Fruit fly (Drosophila melanogaster): Measurements from ENCODE around the gene RhoGAP93B.
A peak's percentile ranks its signal among the peaks of the same experiment; 100 is the strongest.

RhoGAP93B gene

DNA sequence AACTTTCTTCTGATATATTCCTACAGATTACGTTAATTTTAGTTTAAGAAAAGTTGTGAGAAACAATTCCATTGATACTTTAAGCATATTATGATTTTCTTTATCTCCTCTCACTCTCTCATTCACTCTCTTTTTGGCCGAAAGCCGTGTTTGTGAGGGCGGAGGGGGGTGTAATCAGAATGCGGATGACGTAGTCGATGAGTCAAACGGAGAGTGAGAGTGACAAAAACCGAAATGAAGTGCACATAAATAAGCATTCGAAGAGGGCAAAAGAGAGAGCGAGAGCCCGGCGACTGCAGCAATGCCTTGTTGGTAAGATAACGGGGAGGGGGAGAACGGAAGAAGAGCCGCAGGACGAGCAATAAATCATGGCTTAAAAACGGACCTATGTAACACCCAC lies 3.3 kb downstream of the RhoGAP93B start:
- TF ChIP-seq Jra (GFP tag; optimal IDR thresholded peaks at IDR 0.05) (peak; percentile 9), HLH106 (tag; optimal IDR thresholded peaks at IDR 0.05) (no peak), Dif (GFP tag; optimal IDR thresholded peaks at IDR 0.05; ENCODE audit: partially characterized antibody) (peak; percentile 59)

DNA sequence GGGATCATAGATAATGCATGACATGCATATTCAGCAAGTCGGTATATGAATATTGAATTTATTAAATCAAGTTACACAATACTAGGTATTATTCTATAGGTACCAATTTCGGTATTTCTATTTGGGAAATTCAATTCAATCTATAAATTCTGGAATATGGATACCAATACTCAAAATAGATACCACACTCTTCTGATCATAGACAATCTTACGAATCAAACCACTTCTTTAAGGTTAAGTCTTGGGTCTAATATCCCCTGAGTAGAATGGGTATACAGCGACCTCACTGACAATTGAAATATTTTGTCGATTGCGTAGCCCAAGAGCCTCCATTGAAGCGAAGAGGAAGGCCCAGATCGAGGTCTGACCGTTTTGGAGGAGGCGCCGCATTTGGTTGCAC lies 4.8 kb downstream of the RhoGAP93B start:
- TF ChIP-seq Hr83 (GFP tag; optimal IDR thresholded peaks at IDR 0.05; ENCODE audit: poor library complexity, severe bottlenecking) (no peak), GATAd (GFP tag; optimal IDR thresholded peaks at IDR 0.05) (no peak), br (GFP tag; optimal IDR thresholded peaks at IDR 0.05) (no peak), h (GFP tag; optimal IDR thresholded peaks at IDR 0.05) (no peak), lola (GFP tag; optimal IDR thresholded peaks at IDR 0.05) (no peak), Hr78 (GFP tag; optimal IDR thresholded peaks at IDR 0.05) (no peak), usp (GFP tag; optimal IDR thresholded peaks at IDR 0.05) (no peak), Vsx2 (GFP tag; optimal IDR thresholded peaks at IDR 0.05; ENCODE audit: partially characterized antibody) (no peak), CG32264 (GFP tag; optimal IDR thresholded peaks at IDR 0.05) (no peak), Dif (GFP tag; optimal IDR thresholded peaks at IDR 0.05; ENCODE audit: partially characterized antibody) (no peak), CrebA (GFP tag; optimal IDR thresholded peaks at IDR 0.05; ENCODE audit: borderline replicate concordance) (no peak), Mio (GFP tag; optimal IDR thresholded peaks at IDR 0.05) (no peak), foxo (GFP tag; optimal IDR thresholded peaks at IDR 0.05) (no peak), woc (GFP tag; optimal IDR thresholded peaks at IDR 0.05) (no peak), Hnf4 (GFP tag; optimal IDR thresholded peaks at IDR 0.05) (no peak), brk (GFP tag; optimal IDR thresholded peaks at IDR 0.05) (no peak), pan (optimal IDR thresholded peaks at IDR 0.05) (no peak), fru (GFP tag; optimal IDR thresholded peaks at IDR 0.05) (no peak), sv (GFP tag; optimal IDR thresholded peaks at IDR 0.05) (no peak), HLH106 (tag; optimal IDR thresholded peaks at IDR 0.05) (no peak)

DNA sequence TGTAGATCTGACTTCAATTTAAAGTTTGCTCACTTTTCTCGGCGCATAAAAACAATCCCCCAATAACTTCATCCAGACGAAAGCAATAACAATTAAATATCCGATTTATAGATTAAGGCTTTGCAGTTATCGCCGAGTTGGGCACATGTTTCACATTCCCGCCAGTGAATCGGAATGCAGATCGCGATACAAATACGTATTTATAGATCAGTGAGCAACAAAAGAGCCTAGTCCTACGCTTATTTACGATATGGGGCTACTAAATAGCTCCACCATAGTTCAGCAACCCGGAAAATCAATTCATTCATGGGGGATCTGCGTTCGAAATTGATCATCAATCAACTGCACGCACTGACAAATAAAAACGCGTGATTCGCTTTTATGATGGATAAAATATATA lies 5.6 kb downstream of the RhoGAP93B start:
- TF ChIP-seq Dif (GFP tag; optimal IDR thresholded peaks at IDR 0.05; ENCODE audit: partially characterized antibody) (no peak), dl (GFP tag; optimal IDR thresholded peaks at IDR 0.05; ENCODE audit: insufficient read depth in 1 of 2, partially characterized antibody in 2 of 2) (no peak), Vsx2 (GFP tag; optimal IDR thresholded peaks at IDR 0.05; ENCODE audit: partially characterized antibody) (no peak), Hr78 (GFP tag; optimal IDR thresholded peaks at IDR 0.05) (no peak), OdsH (GFP tag; optimal IDR thresholded peaks at IDR 0.05) (no peak), dmrt93B (GFP tag; optimal IDR thresholded peaks at IDR 0.05) (no peak), fru (GFP tag; optimal IDR thresholded peaks at IDR 0.05) (no peak), h (GFP tag; optimal IDR thresholded peaks at IDR 0.05) (no peak), CG32264 (GFP tag; optimal IDR thresholded peaks at IDR 0.05) (no peak), Dfd (GFP tag; optimal IDR thresholded peaks at IDR 0.05) (no peak)

DNA sequence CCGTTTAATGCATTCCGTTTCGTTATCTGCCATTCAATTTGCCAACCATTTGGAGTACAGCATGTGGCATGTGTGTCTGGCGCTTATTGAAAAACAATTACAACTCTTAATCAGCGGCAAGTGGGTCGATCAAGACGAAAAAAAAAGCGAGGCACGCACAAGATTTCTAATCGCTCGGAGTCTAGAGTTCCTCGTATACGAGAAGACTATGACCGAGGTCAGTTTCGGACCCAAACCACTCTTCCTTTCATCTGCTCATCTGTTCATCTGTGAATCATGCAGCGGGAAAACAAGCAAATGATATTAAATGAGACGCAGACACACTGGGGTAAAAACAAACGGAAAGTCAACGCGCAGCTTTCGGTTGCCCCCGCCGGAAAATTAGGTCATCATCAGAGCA lies 6.1 kb downstream of the RhoGAP93B start:
- TF ChIP-seq Dfd (GFP tag; optimal IDR thresholded peaks at IDR 0.05) = no peak
- TF ChIP-seq CG9705 (GFP tag; optimal IDR thresholded peaks at IDR 0.05) = no peak
- TF ChIP-seq Hr83 (GFP tag; optimal IDR thresholded peaks at IDR 0.05; ENCODE audit: poor library complexity, severe bottlenecking) = no peak
- no peak for TF ChIP-seq tai (GFP tag; optimal IDR thresholded peaks at IDR 0.05)
- TF ChIP-seq sv (GFP tag; optimal IDR thresholded peaks at IDR 0.05) = no peak
- no peak for TF ChIP-seq ey (GFP tag; optimal IDR thresholded peaks at IDR 0.05)
- no peak for TF ChIP-seq fru (GFP tag; optimal IDR thresholded peaks at IDR 0.05)
- TF ChIP-seq usp (GFP tag; optimal IDR thresholded peaks at IDR 0.05) = no peak
- no peak for TF ChIP-seq CG32264 (GFP tag; optimal IDR thresholded peaks at IDR 0.05)
- TF ChIP-seq Myc (optimal IDR thresholded peaks at IDR 0.05) = no peak

DNA sequence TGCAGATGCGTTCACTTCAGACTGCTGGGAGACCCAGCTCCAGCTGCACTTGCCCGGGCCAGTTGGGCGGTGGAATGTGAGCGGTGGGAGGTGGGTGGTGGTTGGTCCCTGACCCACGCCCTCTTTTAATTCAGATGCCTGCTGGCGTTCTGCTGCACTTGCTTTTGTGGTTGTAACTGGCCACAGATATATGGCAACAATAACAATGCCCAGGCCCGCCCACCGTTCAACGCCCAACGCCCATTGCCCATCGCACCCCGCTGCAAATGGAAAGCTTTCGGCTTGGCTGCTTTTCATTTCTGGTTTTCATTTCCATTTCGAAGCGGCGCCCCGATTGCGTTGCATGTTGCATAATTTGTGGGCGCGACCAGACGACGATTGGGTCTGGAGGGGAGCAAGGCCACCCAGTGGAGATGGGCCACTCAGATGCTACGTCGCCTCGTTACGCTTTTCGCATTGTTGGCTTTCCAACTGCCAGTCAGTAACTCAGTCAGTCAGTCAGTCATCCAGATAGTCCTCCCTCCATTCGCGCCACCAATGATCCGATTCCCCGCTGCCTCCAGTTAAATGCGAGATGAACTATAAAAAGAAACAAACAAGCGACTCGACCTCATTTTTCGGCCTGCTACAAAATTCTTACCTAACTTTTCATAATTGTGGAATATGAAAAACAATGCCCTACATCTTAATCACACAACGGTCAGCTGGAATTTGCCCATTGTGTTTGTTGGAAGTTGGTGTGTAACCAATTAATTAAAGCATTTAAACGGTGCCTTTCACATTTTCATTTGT lies 7.2 kb downstream of the RhoGAP93B start:
- TF ChIP-seq br (GFP tag; optimal IDR thresholded peaks at IDR 0.05) (no peak), psq (GFP tag; optimal IDR thresholded peaks at IDR 0.05) (no peak), GATAd (GFP tag; optimal IDR thresholded peaks at IDR 0.05) (no peak), dsf (GFP tag; optimal IDR thresholded peaks at IDR 0.05; ENCODE audit: borderline replicate concordance) (no peak), Hr83 (GFP tag; optimal IDR thresholded peaks at IDR 0.05; ENCODE audit: poor library complexity, severe bottlenecking) (no peak), Rel (GFP tag; optimal IDR thresholded peaks at IDR 0.05) (no peak), Rel (tag; optimal IDR thresholded peaks at IDR 0.05) (no peak), usp (GFP tag; optimal IDR thresholded peaks at IDR 0.05) (no peak), rgr (GFP tag; optimal IDR thresholded peaks at IDR 0.05) (no peak), tai (GFP tag; optimal IDR thresholded peaks at IDR 0.05) (no peak), Hr78 (GFP tag; optimal IDR thresholded peaks at IDR 0.05) (no peak), jim (GFP tag; optimal IDR thresholded peaks at IDR 0.05) (no peak)
